Worm (Caenorhabditis elegans): ENCODE results near the gene ZK418.11.

- no peak for TF ChIP-seq ama-1 (optimal IDR thresholded peaks at IDR 0.05)
- no peak for TF ChIP-seq ama-1 (GFP tag; optimal IDR thresholded peaks at IDR 0.05)
- TF ChIP-seq nhr-179 (tag; optimal IDR thresholded peaks at IDR 0.05), result no peak
Observed at ce11 chrIII:7073801-7074386, 26.2 kb upstream of the ZK418.11 start, which contains the start of gene ZK418.5.
